Worm (Caenorhabditis elegans) whole organism, mixed stage, embryonic: ENCODE data around the gene hpo-36.
A peak's percentile ranks its signal among the peaks of the same experiment; 100 is the strongest.

Experiments
- M03D4.4 ChIP-seq: sonication (generic microtip); optimal IDR thresholded peaks from 2 replicates; lab custom pipeline; 2017; ENCODE audit warnings: mild to moderate bottlenecking, missing genetic modification characterization, missing compliant biosample characterization
- bed-3 ChIP-seq: fragments of 200-800 bp; sonication (Bioruptor generic); optimal IDR thresholded peaks from 3 replicates; lab custom pipeline; 2018; ENCODE audit warnings: mild to moderate bottlenecking, missing genetic modification characterization, moderate library complexity, missing compliant biosample characterization
- blmp-1 ChIP-seq: fragments of 150-350 bp; optimal IDR thresholded peaks from 2 replicates; lab custom pipeline; 2014; ENCODE audit warnings: missing biosample characterization, missing genetic modification characterization
- ceh-39 ChIP-seq: fragments of 150-350 bp; optimal IDR thresholded peaks from 2 replicates; lab custom pipeline; 2014; ENCODE audit warnings: missing biosample characterization, missing genetic modification characterization
- ceh-83 ChIP-seq: fragments of 200-800 bp; sonication (Bioruptor generic); optimal IDR thresholded peaks from 2 replicates; lab custom pipeline; 2018; ENCODE audit warnings: mild to moderate bottlenecking, missing genetic modification characterization, missing compliant biosample characterization
- ces-1 ChIP-seq: fragments of 150-350 bp; optimal IDR thresholded peaks from 2 replicates; lab custom pipeline; 2014; ENCODE audit warnings: missing biosample characterization, missing genetic modification reagents, missing genetic modification characterization
- cnd-1 ChIP-seq: fragments of 200-800 bp; sonication (Bioruptor generic); optimal IDR thresholded peaks from 2 replicates; lab custom pipeline; 2018; ENCODE audit warnings: mild to moderate bottlenecking, missing genetic modification characterization, missing compliant biosample characterization
- drap-1 ChIP-seq: fragments of 200-800 bp; sonication (Bioruptor generic); optimal IDR thresholded peaks from 3 replicates; lab custom pipeline; 2018; ENCODE audit warnings: mild to moderate bottlenecking, missing genetic modification characterization, missing compliant biosample characterization
- elt-3 ChIP-seq: fragments of 150-350 bp; optimal IDR thresholded peaks from 2 replicates; lab custom pipeline; 2014; ENCODE audit warnings: missing biosample characterization, missing genetic modification characterization
- flh-1 ChIP-seq: fragments of 200-800 bp; sonication (Bioruptor generic); optimal IDR thresholded peaks from 2 replicates; lab custom pipeline; 2018; ENCODE audit warnings: mild to moderate bottlenecking, missing genetic modification characterization, moderate library complexity, missing compliant biosample characterization
- ham-2 ChIP-seq: fragments of 200-800 bp; sonication (Bioruptor generic); optimal IDR thresholded peaks from 2 replicates; lab custom pipeline; 2018; ENCODE audit warnings: mild to moderate bottlenecking, missing genetic modification characterization, missing compliant biosample characterization
- lin-13 ChIP-seq: fragments of 150-350 bp; optimal IDR thresholded peaks from 2 replicates; lab custom pipeline; 2014; ENCODE audit warnings: missing biosample characterization, missing genetic modification characterization
- lin-32 ChIP-seq: fragments of 200-800 bp; sonication (Bioruptor generic); optimal IDR thresholded peaks from 2 replicates; lab custom pipeline; 2018; ENCODE audit warnings: mild to moderate bottlenecking, missing genetic modification characterization, missing compliant biosample characterization
- lsy-2 ChIP-seq: fragments of 150-350 bp; optimal IDR thresholded peaks from 2 replicates; lab custom pipeline; 2014; ENCODE audit warnings: missing biosample characterization, missing genetic modification characterization
- mab-5 ChIP-seq: fragments of 150-350 bp; optimal IDR thresholded peaks from 2 replicates; lab custom pipeline; 2014; ENCODE audit warnings: missing biosample characterization, missing genetic modification characterization
- mep-1 ChIP-seq: fragments of 150-350 bp; optimal IDR thresholded peaks from 2 replicates; lab custom pipeline; 2017; ENCODE audit warnings: missing biosample characterization, missing genetic modification reagents, missing genetic modification characterization, inconsistent platforms
- mls-2 ChIP-seq: sonication (generic microtip); optimal IDR thresholded peaks from 2 replicates; lab custom pipeline; 2016; ENCODE audit warnings: mild to moderate bottlenecking, missing genetic modification characterization, moderate library complexity, missing compliant biosample characterization
- nhr-12 ChIP-seq: fragments of 150-350 bp; optimal IDR thresholded peaks from 2 replicates; lab custom pipeline; 2014; ENCODE audit warnings: missing biosample characterization, missing genetic modification characterization
- nhr-2 ChIP-seq: fragments of 150-350 bp; optimal IDR thresholded peaks from 2 replicates; lab custom pipeline; 2014; ENCODE audit warnings: missing biosample characterization, missing genetic modification characterization
- nhr-237 ChIP-seq: fragments of 150-350 bp; optimal IDR thresholded peaks from 2 replicates; lab custom pipeline; 2014; ENCODE audit warnings: missing biosample characterization, missing genetic modification characterization
- nhr-28 ChIP-seq: fragments of 150-350 bp; optimal IDR thresholded peaks from 2 replicates; lab custom pipeline; 2014; ENCODE audit warnings: missing biosample characterization, missing genetic modification characterization
- nhr-76 ChIP-seq: sonication (generic microtip); optimal IDR thresholded peaks from 2 replicates; lab custom pipeline; 2017; ENCODE audit warnings: missing biosample characterization, missing genetic modification characterization
- pha-4 ChIP-seq: fragments of 150-350 bp; optimal IDR thresholded peaks from 2 replicates; lab custom pipeline; 2018; ENCODE audit warnings: missing biosample characterization, missing genetic modification reagents, missing genetic modification characterization
- snpc-4 ChIP-seq: fragments of 150-350 bp; optimal IDR thresholded peaks from 2 replicates; lab custom pipeline; 2014; ENCODE audit warnings: missing biosample characterization, missing genetic modification characterization
- tbx-8 ChIP-seq: fragments of 200-800 bp; sonication (Bioruptor generic); optimal IDR thresholded peaks from 2 replicates; lab custom pipeline; 2018; ENCODE audit warnings: mild to moderate bottlenecking, missing genetic modification characterization, moderate library complexity, missing compliant biosample characterization
- unc-120 ChIP-seq: sonication (generic microtip); optimal IDR thresholded peaks from 2 replicates; lab custom pipeline; 2017; ENCODE audit warnings: missing genetic modification characterization, missing compliant biosample characterization; ENCODE audit not compliant: poor library complexity, severe bottlenecking
- unc-39 ChIP-seq: fragments of 150-350 bp; optimal IDR thresholded peaks from 2 replicates; lab custom pipeline; 2014; ENCODE audit warnings: missing biosample characterization, missing genetic modification characterization
- unc-62 ChIP-seq: fragments of 150-350 bp; optimal IDR thresholded peaks from 2 replicates; lab custom pipeline; 2014; ENCODE audit warnings: missing biosample characterization, missing genetic modification reagents, missing genetic modification characterization
- zip-8 ChIP-seq: fragments of 150-350 bp; optimal IDR thresholded peaks from 2 replicates; lab custom pipeline; 2014; ENCODE audit warnings: missing biosample characterization, missing genetic modification characterization
- ztf-11 ChIP-seq: fragments of 150-350 bp; optimal IDR thresholded peaks from 2 replicates; lab custom pipeline; 2014; ENCODE audit warnings: missing biosample characterization, missing genetic modification characterization

The hpo-36 gene

ce11 chrV:3771437-3772256 is 32.4 kb upstream of the hpo-36 start, which contains the start of the genes R08E5.1 and rips-1:
Gene R08E5.1 (minus strand): TSS chrV:3771518.
Gene rips-1 (plus strand): TSS chrV:3772021.
- TF ChIP-seq ces-1 (GFP tag; lab: Kevin White, UChicago) = no peak
- TF ChIP-seq flh-1 (GFP tag; lab: Kevin White, UChicago) = no peak
- TF ChIP-seq pha-4 = no peak
- TF ChIP-seq blmp-1 (tag; lab: Kevin White, UChicago) = no peak
- TF ChIP-seq nhr-12 (tag; lab: Kevin White, UChicago) = no peak
- no peak for TF ChIP-seq ham-2 (GFP tag; lab: Kevin White, UChicago)
- TF ChIP-seq lin-32 (GFP tag; lab: Kevin White, UChicago) = no peak
- no peak for TF ChIP-seq lsy-2
- TF ChIP-seq nhr-237 (tag; lab: Kevin White, UChicago) = no peak
- TF ChIP-seq drap-1 (GFP tag; lab: Kevin White, UChicago) = no peak
- TF ChIP-seq unc-39 (tag; lab: Kevin White, UChicago) = no peak
- no peak for TF ChIP-seq cnd-1 (tag; lab: Kevin White, UChicago)

ce11 chrV:3768270-3768669 is 29.1 kb upstream of the hpo-36 start, which contains the start of gene R08E5.4:
Gene R08E5.4 (plus strand): TSS chrV:3768570.
- no peak for TF ChIP-seq nhr-2 (tag; lab: Kevin White, UChicago)
- TF ChIP-seq tbx-8 (GFP tag; lab: Kevin White, UChicago) = no peak
- no peak for TF ChIP-seq ztf-11 (tag; lab: Kevin White, UChicago)
- TF ChIP-seq drap-1 (GFP tag; lab: Kevin White, UChicago) = no peak
- no peak for TF ChIP-seq flh-1 (GFP tag; lab: Kevin White, UChicago)
- no peak for TF ChIP-seq snpc-4
- TF ChIP-seq mep-1 = no peak
- no peak for TF ChIP-seq nhr-28 (tag; lab: Kevin White, UChicago)
- no peak for TF ChIP-seq elt-3
- no peak for TF ChIP-seq nhr-76 (tag; lab: Kevin White, UChicago)
- TF ChIP-seq bed-3 = no peak
- TF ChIP-seq mls-2 (tag; lab: Kevin White, UChicago) = no peak
- TF ChIP-seq zip-8 (tag; lab: Kevin White, UChicago) = no peak
- TF ChIP-seq blmp-1 (tag; lab: Kevin White, UChicago) = no peak
- no peak for TF ChIP-seq cnd-1 (tag; lab: Kevin White, UChicago)
- no peak for TF ChIP-seq unc-62 (GFP tag; lab: Kevin White, UChicago)
- no peak for TF ChIP-seq ces-1 (GFP tag; lab: Kevin White, UChicago)

- no peak for TF ChIP-seq unc-62 (GFP tag; lab: Kevin White, UChicago)
- no peak for TF ChIP-seq nhr-28 (tag; lab: Kevin White, UChicago)
- TF ChIP-seq mep-1 = no peak
- no peak for TF ChIP-seq zip-8 (tag; lab: Kevin White, UChicago)
- TF ChIP-seq flh-1 (GFP tag; lab: Kevin White, UChicago) = no peak
- TF ChIP-seq nhr-2 (tag; lab: Kevin White, UChicago) = no peak
Measured at ce11 chrV:3766904-3767303, 27.7 kb upstream of the hpo-36 start, which contains the start of gene Y39H10A.1. Gene Y39H10A.1 (plus strand): TSS chrV:3767204.

DNA sequence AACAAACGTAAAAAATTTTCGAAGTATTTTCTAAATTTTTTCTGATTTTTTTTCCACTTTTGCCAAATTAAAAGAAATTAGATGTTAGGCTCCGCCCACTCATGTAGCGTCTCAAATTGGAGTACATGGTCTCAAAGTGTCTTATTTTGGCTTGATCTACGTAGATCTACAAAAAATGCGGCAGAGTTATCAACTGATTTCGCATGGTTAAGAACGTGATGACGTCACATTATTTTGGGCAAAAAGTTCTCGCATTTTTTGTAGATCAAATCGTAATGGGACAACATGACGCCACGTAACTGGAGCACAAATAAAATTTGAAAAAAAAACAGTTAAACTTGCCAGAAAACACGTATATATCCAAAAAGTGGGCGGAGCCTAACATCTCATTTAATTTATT is 22.6 kb upstream of the hpo-36 start:
- TF ChIP-seq unc-120 (tag; lab: Kevin White, UChicago) (no peak), zip-8 (tag; lab: Kevin White, UChicago) (peak; percentile 14), mls-2 (tag; lab: Kevin White, UChicago) (no peak)
- TF ChIP-seq, all 35 proteins: peak for 1

ce11 chrV:3760839-3761238 is 21.6 kb upstream of the hpo-36 start, which contains the start of gene oac-55:
Gene oac-55 (plus strand): TSS chrV:3761139.
- TF ChIP-seq blmp-1 (tag; lab: Kevin White, UChicago) = no peak
- TF ChIP-seq snpc-4 = no peak
- TF ChIP-seq ces-1 (GFP tag; lab: Kevin White, UChicago) = no peak
- no peak for TF ChIP-seq mls-2 (tag; lab: Kevin White, UChicago)
- TF ChIP-seq nhr-2 (tag; lab: Kevin White, UChicago) = no peak
- no peak for TF ChIP-seq tbx-8 (GFP tag; lab: Kevin White, UChicago)
- no peak for TF ChIP-seq zip-8 (tag; lab: Kevin White, UChicago)
- no peak for TF ChIP-seq flh-1 (GFP tag; lab: Kevin White, UChicago)
- TF ChIP-seq unc-62 (GFP tag; lab: Kevin White, UChicago) = no peak
- no peak for TF ChIP-seq ztf-11 (tag; lab: Kevin White, UChicago)
- TF ChIP-seq mep-1 = no peak

DNA sequence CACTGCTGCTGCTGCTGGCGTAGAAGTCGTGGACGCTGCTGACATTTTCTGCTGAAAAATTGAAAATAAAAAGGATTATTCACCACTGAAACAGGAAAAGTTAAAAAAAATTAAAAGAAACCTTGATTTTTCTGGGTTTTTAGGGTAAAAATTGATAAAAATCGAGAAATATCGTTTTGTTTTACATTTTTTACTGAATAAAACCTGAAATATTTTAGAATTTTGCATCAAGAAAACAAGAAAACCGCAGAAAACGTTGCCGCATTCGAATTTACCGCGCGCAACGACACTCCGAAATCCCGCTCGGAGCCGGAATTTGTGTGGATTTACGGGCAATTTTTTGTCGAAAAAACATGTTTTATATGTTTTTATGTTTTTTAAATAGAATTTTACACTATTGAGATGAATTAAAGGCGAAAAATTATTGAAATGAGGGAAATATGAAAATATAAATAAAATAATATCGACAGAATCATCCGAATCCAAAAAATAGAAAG is 20.3 kb upstream of the hpo-36 start, which contains the start of gene chk-1:
TSS of gene chk-1 (minus strand) at position 51 of the 497 bp plus-strand sequence.
- TF ChIP-seq mep-1 (peak; percentile 71), nhr-76 (tag; lab: Kevin White, UChicago) (no peak), lsy-2 (peak; percentile 40), mab-5 (tag; lab: Kevin White, UChicago) (no peak), flh-1 (GFP tag; lab: Kevin White, UChicago) (no peak), cnd-1 (tag; lab: Kevin White, UChicago) (no peak), ceh-39 (tag; lab: Kevin White, UChicago) (peak; percentile 35), lin-13 (tag; lab: Kevin White, UChicago) (peak; percentile 11), snpc-4 (no peak), M03D4.4 (tag; lab: Kevin White, UChicago) (no peak), pha-4 (peak; percentile 11), ceh-83 (GFP tag; lab: Kevin White, UChicago) (no peak), tbx-8 (GFP tag; lab: Kevin White, UChicago) (no peak), unc-120 (tag; lab: Kevin White, UChicago) (no peak), nhr-28 (tag; lab: Kevin White, UChicago) (no peak), zip-8 (tag; lab: Kevin White, UChicago) (no peak), ztf-11 (tag; lab: Kevin White, UChicago) (no peak), ham-2 (GFP tag; lab: Kevin White, UChicago) (no peak), nhr-237 (tag; lab: Kevin White, UChicago) (peak; percentile 66)
